Worm (Caenorhabditis elegans): ENCODE measurements around the gene lev-8.
A peak's percentile ranks its signal among the peaks of the same experiment; 100 is the strongest.

lev-8 gene

DNA sequence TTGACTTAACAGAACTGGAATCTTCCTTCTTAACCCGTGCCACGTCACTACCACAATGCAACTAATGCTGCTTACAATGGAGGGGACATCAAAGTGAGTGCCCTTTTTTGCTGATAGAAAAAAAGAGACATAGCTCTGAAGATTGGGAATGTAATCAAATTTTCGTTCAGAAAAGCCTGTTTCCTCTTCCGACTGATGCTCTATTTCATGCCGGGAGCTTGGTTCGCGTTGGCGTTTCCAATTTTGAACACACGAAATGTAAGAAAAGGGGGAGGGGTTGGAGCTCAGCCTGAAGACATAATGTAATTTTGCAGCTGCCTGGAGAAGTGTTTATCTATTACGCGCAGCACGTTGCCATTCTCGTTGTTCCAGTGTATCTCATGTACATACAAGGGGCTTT, 2.6 kb upstream of the lev-8 start:
- TF ChIP-seq hmbx-1 (tag; optimal IDR thresholded peaks at IDR 0.05) (no peak), ceh-36 (tag; optimal IDR thresholded peaks at IDR 0.05) (no peak), ets-7 (tag; optimal IDR thresholded peaks at IDR 0.05) (no peak), ama-1 (optimal IDR thresholded peaks at IDR 0.05) (no peak), hnd-1 (tag; optimal IDR thresholded peaks at IDR 0.05) (no peak), aly-1 (tag; optimal IDR thresholded peaks at IDR 0.05) (no peak), tbx-11 (GFP tag; IDR thresholded peaks at IDR 0.05) (no peak), hmg-4 (GFP tag; optimal IDR thresholded peaks at IDR 0.05) (no peak), B0310.2 (tag; optimal IDR thresholded peaks at IDR 0.05) (no peak), sea-1 (GFP tag; conservative IDR thresholded peaks at IDR 0.05) (no peak), scrt-1 (GFP tag; IDR thresholded peaks at IDR 0.05) (no peak)

DNA sequence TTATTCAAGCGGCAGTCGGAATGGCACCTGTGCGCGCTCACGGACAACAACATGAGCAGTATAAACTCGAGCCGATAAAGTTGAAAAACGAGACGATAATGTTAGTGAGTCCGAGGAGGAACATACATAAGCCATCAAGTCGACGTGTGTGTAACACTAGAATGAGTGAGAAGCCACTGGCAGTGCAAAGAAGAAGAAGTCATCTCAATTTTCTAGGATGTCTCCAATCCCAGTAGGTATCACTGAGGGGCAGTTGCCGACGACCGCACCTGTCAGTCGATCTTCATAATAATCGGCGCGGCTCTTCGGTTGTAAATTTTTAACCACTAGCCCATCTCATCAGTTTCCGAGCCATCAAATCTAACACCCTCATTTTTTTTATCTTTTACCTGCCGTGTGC, 639 bp upstream of the lev-8 start:
- no peak for TF ChIP-seq sea-1 (GFP tag; conservative IDR thresholded peaks at IDR 0.05)
- no peak for TF ChIP-seq scrt-1 (GFP tag; IDR thresholded peaks at IDR 0.05)
- TF ChIP-seq hmbx-1 (tag; optimal IDR thresholded peaks at IDR 0.05) = no peak
- no peak for TF ChIP-seq ama-1 (optimal IDR thresholded peaks at IDR 0.05)
- TF ChIP-seq F13C5.2 (tag; optimal IDR thresholded peaks at IDR 0.05) = no peak
- no peak for TF ChIP-seq tra-4 (tag; optimal IDR thresholded peaks at IDR 0.05)
- no peak for TF ChIP-seq hmg-4 (GFP tag; optimal IDR thresholded peaks at IDR 0.05)
- TF ChIP-seq pes-1 (GFP tag; IDR thresholded peaks at IDR 0.05) = no peak
- TF ChIP-seq B0310.2 (tag; optimal IDR thresholded peaks at IDR 0.05) = no peak
- TF ChIP-seq aly-1 (tag; optimal IDR thresholded peaks at IDR 0.05) = no peak

ce11 chrX:11563663-11564062, 2.9 kb downstream of the lev-8 start, which contains the start of gene trpp-9:
TSS of gene trpp-9 (plus strand) at chrX:11563923.
- TF ChIP-seq hmbx-1 (tag; optimal IDR thresholded peaks at IDR 0.05) (no peak), tra-4 (tag; optimal IDR thresholded peaks at IDR 0.05) (no peak), sea-1 (GFP tag; conservative IDR thresholded peaks at IDR 0.05) (no peak), ceh-13 (GFP tag; optimal IDR thresholded peaks at IDR 0.05) (no peak), tbx-37 (GFP tag; conservative IDR thresholded peaks at IDR 0.05) (no peak), hnd-1 (tag; optimal IDR thresholded peaks at IDR 0.05) (no peak), aly-1 (tag; optimal IDR thresholded peaks at IDR 0.05) (no peak), flt-1 (GFP tag; IDR thresholded peaks at IDR 0.05) (no peak), hmg-4 (GFP tag; optimal IDR thresholded peaks at IDR 0.05) (peak; percentile 58), F13C5.2 (tag; optimal IDR thresholded peaks at IDR 0.05) (peak; percentile 78), B0310.2 (tag; optimal IDR thresholded peaks at IDR 0.05) (no peak), ets-7 (tag; optimal IDR thresholded peaks at IDR 0.05) (no peak)

DNA sequence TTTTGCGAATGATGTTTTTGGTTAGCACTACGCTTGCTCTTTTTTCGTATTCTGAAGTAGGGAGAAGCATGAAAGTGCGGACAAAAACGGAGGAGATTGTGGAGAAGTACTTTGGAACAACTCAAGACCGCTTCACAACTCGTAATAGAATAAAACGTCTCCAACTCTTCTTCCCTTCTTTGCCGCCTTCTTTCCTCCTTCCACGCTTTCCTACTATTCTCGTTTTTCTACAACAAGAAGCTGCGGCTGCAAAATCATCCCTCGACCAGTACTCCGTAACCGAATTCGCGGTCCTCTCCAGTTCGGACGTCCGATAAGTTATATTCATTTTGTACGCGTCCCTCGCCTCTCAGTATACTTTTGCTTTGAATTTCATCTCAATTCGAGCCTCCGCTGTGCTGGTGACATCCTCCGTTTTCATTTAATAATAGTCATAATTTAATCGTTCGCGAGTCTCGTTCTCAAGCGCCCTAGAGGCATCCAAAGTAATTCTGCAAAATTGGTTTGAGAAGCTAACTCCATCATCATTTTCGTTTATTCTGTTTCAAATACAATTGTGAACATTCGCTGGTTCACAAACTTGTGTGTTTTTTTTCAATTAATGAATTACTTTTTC, 9.1 kb downstream of the lev-8 start:
- TF ChIP-seq flt-1 (GFP tag; IDR thresholded peaks at IDR 0.05) = no peak
- TF ChIP-seq B0310.2 (tag; optimal IDR thresholded peaks at IDR 0.05) = no peak
- TF ChIP-seq tbx-37 (GFP tag; conservative IDR thresholded peaks at IDR 0.05) = no peak
- TF ChIP-seq tbx-11 (GFP tag; IDR thresholded peaks at IDR 0.05) = no peak
- TF ChIP-seq ceh-36 (tag; optimal IDR thresholded peaks at IDR 0.05) = no peak
- TF ChIP-seq sea-1 (GFP tag; conservative IDR thresholded peaks at IDR 0.05) = no peak
- TF ChIP-seq F13C5.2 (tag; optimal IDR thresholded peaks at IDR 0.05) = no peak
- no peak for TF ChIP-seq scrt-1 (GFP tag; IDR thresholded peaks at IDR 0.05)
- TF ChIP-seq ets-7 (tag; optimal IDR thresholded peaks at IDR 0.05) = no peak
- TF ChIP-seq aly-1 (tag; optimal IDR thresholded peaks at IDR 0.05) = no peak
- no peak for TF ChIP-seq ceh-13 (GFP tag; optimal IDR thresholded peaks at IDR 0.05)
- TF ChIP-seq pes-1 (GFP tag; IDR thresholded peaks at IDR 0.05) = no peak
- TF ChIP-seq ama-1 (optimal IDR thresholded peaks at IDR 0.05) = no peak

DNA sequence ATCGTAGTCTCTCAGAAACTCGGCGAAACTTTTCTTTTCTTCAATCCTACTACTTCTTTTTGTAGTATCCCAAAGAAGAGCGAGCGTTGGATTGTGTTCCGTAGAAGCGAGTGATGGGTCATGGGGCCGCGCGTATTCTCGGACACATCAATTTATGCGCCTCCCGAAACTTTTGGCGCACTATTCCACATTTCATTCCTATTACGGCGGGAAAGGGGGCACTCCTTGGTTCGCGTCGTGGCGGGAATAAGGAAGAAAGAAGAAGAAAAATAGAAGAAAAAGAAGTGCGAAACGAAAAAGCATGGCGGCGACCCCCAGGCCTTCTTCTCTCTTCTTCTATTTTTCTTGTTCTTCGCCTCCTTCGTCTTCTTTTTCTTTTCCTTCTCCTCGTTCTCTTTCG, 11.0 kb downstream of the lev-8 start:
- TF ChIP-seq ceh-13 (GFP tag; optimal IDR thresholded peaks at IDR 0.05) = no peak
- TF ChIP-seq tbx-11 (GFP tag; IDR thresholded peaks at IDR 0.05) = no peak
- TF ChIP-seq flt-1 (GFP tag; IDR thresholded peaks at IDR 0.05) = no peak
- no peak for TF ChIP-seq pes-1 (GFP tag; IDR thresholded peaks at IDR 0.05)
- no peak for TF ChIP-seq hmbx-1 (tag; optimal IDR thresholded peaks at IDR 0.05)
- TF ChIP-seq sea-1 (GFP tag; conservative IDR thresholded peaks at IDR 0.05) = no peak
- no peak for TF ChIP-seq B0310.2 (tag; optimal IDR thresholded peaks at IDR 0.05)
- TF ChIP-seq scrt-1 (GFP tag; IDR thresholded peaks at IDR 0.05) = no peak
- TF ChIP-seq ceh-36 (tag; optimal IDR thresholded peaks at IDR 0.05) = no peak
- TF ChIP-seq hmg-4 (GFP tag; optimal IDR thresholded peaks at IDR 0.05) = no peak

ce11 chrX:11572205-11572604, 11.5 kb downstream of the lev-8 start, which contains the start of gene frm-3:
TSS of gene frm-3 (plus strand) at chrX:11572505.
- TF ChIP-seq pes-1 (GFP tag; IDR thresholded peaks at IDR 0.05) (no peak), sea-1 (GFP tag; conservative IDR thresholded peaks at IDR 0.05) (no peak), ets-7 (tag; optimal IDR thresholded peaks at IDR 0.05) (no peak), tbx-37 (GFP tag; conservative IDR thresholded peaks at IDR 0.05) (no peak)

DNA sequence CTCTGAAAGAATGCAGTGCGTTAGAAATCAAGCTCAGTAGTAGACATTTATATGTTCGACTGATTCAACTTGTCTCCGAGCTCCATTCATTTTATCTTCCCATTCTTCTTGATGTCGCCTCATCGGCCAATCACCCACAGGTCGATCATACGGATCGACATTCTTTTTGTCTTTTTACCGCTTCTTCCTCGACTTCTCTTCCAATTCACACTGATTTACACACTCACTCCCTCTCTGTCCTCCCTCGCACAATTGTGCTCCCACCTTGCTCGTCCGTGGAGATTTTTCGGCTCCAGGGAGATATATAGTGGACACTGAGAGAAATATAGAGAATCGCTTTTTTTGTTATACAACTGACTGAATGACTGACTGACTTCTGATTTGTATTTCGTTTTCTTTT, 13.5 kb downstream of the lev-8 start:
- TF ChIP-seq tbx-37 (GFP tag; conservative IDR thresholded peaks at IDR 0.05) (no peak), hmbx-1 (tag; optimal IDR thresholded peaks at IDR 0.05) (no peak), ets-7 (tag; optimal IDR thresholded peaks at IDR 0.05) (no peak), flt-1 (GFP tag; IDR thresholded peaks at IDR 0.05) (no peak), F13C5.2 (tag; optimal IDR thresholded peaks at IDR 0.05) (no peak), tra-4 (tag; optimal IDR thresholded peaks at IDR 0.05) (no peak), pes-1 (GFP tag; IDR thresholded peaks at IDR 0.05) (no peak), hnd-1 (tag; optimal IDR thresholded peaks at IDR 0.05) (no peak), ceh-13 (GFP tag; optimal IDR thresholded peaks at IDR 0.05) (no peak), tbx-11 (GFP tag; IDR thresholded peaks at IDR 0.05) (no peak), sea-1 (GFP tag; conservative IDR thresholded peaks at IDR 0.05) (no peak), ceh-36 (tag; optimal IDR thresholded peaks at IDR 0.05) (no peak), B0310.2 (tag; optimal IDR thresholded peaks at IDR 0.05) (no peak), scrt-1 (GFP tag; IDR thresholded peaks at IDR 0.05) (no peak), hmg-4 (GFP tag; optimal IDR thresholded peaks at IDR 0.05) (no peak)
